Worm (Caenorhabditis elegans): ENCODE measurements around the gene atln-2.

Gene atln-2

ce11 chrIV:15025384-15025783 lies 44.0 kb downstream of the atln-2 start, which contains the start of gene fcd-2 (continued):
- peak; percentile 15 for TF ChIP-seq lin-40 (tag; optimal IDR thresholded peaks at IDR 0.05)
- peak; percentile 43 for TF ChIP-seq F49E8.2 (tag; optimal IDR thresholded peaks at IDR 0.05; ENCODE audit: insufficient read depth)
- TF ChIP-seq lsy-27 (tag; optimal IDR thresholded peaks at IDR 0.05; ENCODE audit: borderline replicate concordance, insufficient read depth), result no peak
- TF ChIP-seq rec-8 (tag; optimal IDR thresholded peaks at IDR 0.05), result no peak
- no peak for TF ChIP-seq F37B4.10 (GFP tag; IDR thresholded peaks at IDR 0.05)
- peak; percentile 37; the same call in 1 of the 2 replicates for TF ChIP-seq F33H1.4 (GFP tag; IDR thresholded peaks at IDR 0.05)
- no peak for TF ChIP-seq nfyb-1 (GFP tag; IDR thresholded peaks at IDR 0.05)
- TF ChIP-seq cebp-1 (GFP tag; IDR thresholded peaks at IDR 0.05), result no peak
- peak; percentile 41 for TF ChIP-seq cebp-1 (tag; optimal IDR thresholded peaks at IDR 0.05)
- TF ChIP-seq ama-1 (optimal IDR thresholded peaks at IDR 0.05), result no peak
- peak in 1 of 2 experiments; percentile 24 for TF ChIP-seq ama-1 (GFP tag; optimal IDR thresholded peaks at IDR 0.05)
- TF ChIP-seq dox-1 (GFP tag; IDR thresholded peaks at IDR 0.05), result no peak
- TF ChIP-seq egrh-3 (GFP tag; IDR thresholded peaks at IDR 0.05), result no peak
- no peak for TF ChIP-seq unc-62 (GFP tag; optimal IDR thresholded peaks at IDR 0.05)
- no peak for TF ChIP-seq sea-2 (GFP tag; IDR thresholded peaks at IDR 0.05)
- no peak for TF ChIP-seq ceh-91 (GFP tag; IDR thresholded peaks at IDR 0.05)
- no peak for TF ChIP-seq nhr-90 (tag; optimal IDR thresholded peaks at IDR 0.05)
- no peak for TF ChIP-seq pha-4 (tag; optimal IDR thresholded peaks at IDR 0.05)
- TF ChIP-seq fkh-3 (tag; optimal IDR thresholded peaks at IDR 0.05), result no peak
- TF ChIP-seq ceh-79 (tag; optimal IDR thresholded peaks at IDR 0.05), result no peak
- peak; percentile 6 for TF ChIP-seq snpc-1.3 (tag; optimal IDR thresholded peaks at IDR 0.05; ENCODE audit: insufficient read depth)
- TF ChIP-seq let-607 (tag; optimal IDR thresholded peaks at IDR 0.05), result no peak
- no peak for TF ChIP-seq F22D6.2 (tag; optimal IDR thresholded peaks at IDR 0.05)
- peak; percentile 61 for TF ChIP-seq madf-6 (GFP tag; IDR thresholded peaks at IDR 0.05)
- TF ChIP-seq madf-10 (tag; optimal IDR thresholded peaks at IDR 0.05), result no peak
- no peak for TF ChIP-seq ekl-4 (GFP tag; IDR thresholded peaks at IDR 0.05)
- TF ChIP-seq hmg-1.2 (GFP tag; IDR thresholded peaks at IDR 0.05), result 0 out of 2 replicates have a peak, but pooled peaks have one; percentile 24
- peak; percentile 95 for TF ChIP-seq attf-3 (GFP tag; conservative IDR thresholded peaks at IDR 0.05)
- TF ChIP-seq atf-7 (tag; optimal IDR thresholded peaks at IDR 0.05), result no peak
- TF ChIP-seq cebp-2 (GFP tag; IDR thresholded peaks at IDR 0.05), result no peak
- TF ChIP-seq rpc-1 (optimal IDR thresholded peaks at IDR 0.05), result no peak
- no peak for TF ChIP-seq rpc-1 (tag; optimal IDR thresholded peaks at IDR 0.05)
- TF ChIP-seq aptf-2 (GFP tag; conservative IDR thresholded peaks at IDR 0.05), result no peak
- no peak for TF ChIP-seq F55B11.4 (tag; optimal IDR thresholded peaks at IDR 0.05; ENCODE audit: borderline replicate concordance, insufficient read depth)
- peak; percentile 26; the same call in 1 of the 2 replicates for TF ChIP-seq B0336.3 (GFP tag; IDR thresholded peaks at IDR 0.05)
- TF ChIP-seq nhr-80 (tag; optimal IDR thresholded peaks at IDR 0.05), result no peak
- no peak for TF ChIP-seq F10E7.11 (tag; optimal IDR thresholded peaks at IDR 0.05)
- no peak for TF ChIP-seq F39B2.1 (GFP tag; IDR thresholded peaks at IDR 0.05)
- TF ChIP-seq ztf-26 (tag; optimal IDR thresholded peaks at IDR 0.05), result no peak
- TF ChIP-seq nhr-179 (tag; optimal IDR thresholded peaks at IDR 0.05), result no peak
- no peak for TF ChIP-seq hsf-1 (GFP tag; IDR thresholded peaks at IDR 0.05)
- no peak for TF ChIP-seq somi-1 (GFP tag; optimal IDR thresholded peaks at IDR 0.05)
- TF ChIP-seq F57C9.4 (tag; optimal IDR thresholded peaks at IDR 0.05), result no peak
- no peak for TF ChIP-seq madf-8 (GFP tag; conservative IDR thresholded peaks at IDR 0.05)
- TF ChIP-seq lsl-1 (GFP tag; optimal IDR thresholded peaks at IDR 0.05), result peak; percentile 23
- 0 out of 2 replicates have a peak, but pooled peaks have one; percentile 19 for TF ChIP-seq D2030.7 (GFP tag; IDR thresholded peaks at IDR 0.05)
- TF ChIP-seq dpff-1 (tag; optimal IDR thresholded peaks at IDR 0.05), result no peak
- TF ChIP-seq mel-28 (tag; optimal IDR thresholded peaks at IDR 0.05; ENCODE audit: borderline replicate concordance), result no peak
- peak; percentile 34 for TF ChIP-seq snpc-3.4 (tag; optimal IDR thresholded peaks at IDR 0.05)
- no peak for TF ChIP-seq lag-1 (GFP tag; IDR thresholded peaks at IDR 0.05)

Data from whole organism, young adult.